Worm (Caenorhabditis elegans) whole organism, early embryonic: Measurements from ENCODE around the gene F12A10.1.

Experiments used
- B0310.2 ChIP-seq: sonication (generic microtip); optimal IDR thresholded peaks from 2 replicates; lab custom pipeline; 2016; ENCODE audit warnings: mild to moderate bottlenecking, missing genetic modification characterization, missing compliant biosample characterization
- F13C5.2 ChIP-seq: sonication (generic microtip); optimal IDR thresholded peaks from 2 replicates; lab custom pipeline; 2017; ENCODE audit warnings: mild to moderate bottlenecking, missing genetic modification characterization, inconsistent platforms, missing compliant biosample characterization
- aly-1 ChIP-seq: sonication (generic microtip); optimal IDR thresholded peaks from 2 replicates; lab custom pipeline; 2016; ENCODE audit warnings: missing genetic modification characterization, missing compliant biosample characterization
- ama-1 ChIP-seq: fragments of 150-350 bp; optimal IDR thresholded peaks from 2 replicates; lab custom pipeline; 2014
- ceh-13 ChIP-seq: fragments of 200-800 bp; sonication (Bioruptor generic); optimal IDR thresholded peaks from 2 replicates; lab custom pipeline; 2018; ENCODE audit warnings: mild to moderate bottlenecking, missing genetic modification characterization, missing compliant biosample characterization
- ceh-36 ChIP-seq: sonication (generic microtip); optimal IDR thresholded peaks from 2 replicates; lab custom pipeline; 2016; ENCODE audit warnings: missing genetic modification characterization, inconsistent platforms, missing compliant biosample characterization
- ets-7 ChIP-seq: sonication (generic microtip); optimal IDR thresholded peaks from 2 replicates; lab custom pipeline; 2016; ENCODE audit warnings: missing genotype, missing genetic modification characterization, missing compliant biosample characterization
- flt-1 ChIP-seq: fragments of 200-800 bp; sonication (Bioruptor generic); IDR thresholded peaks from 2 replicates; pipeline ENCODE4 v1.3.6; 2022; ENCODE audit warnings: missing genetic modification characterization, missing compliant biosample characterization
- hmbx-1 ChIP-seq: sonication (generic microtip); optimal IDR thresholded peaks from 2 replicates; lab custom pipeline; 2016; ENCODE audit warnings: mild to moderate bottlenecking, missing genetic modification characterization, missing compliant biosample characterization
- hmg-4 ChIP-seq: fragments of 200-800 bp; sonication (Bioruptor generic); optimal IDR thresholded peaks from 2 replicates; lab custom pipeline; 2018; ENCODE audit warnings: mild to moderate bottlenecking, missing genetic modification characterization, missing compliant biosample characterization
- hnd-1 ChIP-seq: sonication (generic microtip); optimal IDR thresholded peaks from 2 replicates; lab custom pipeline; 2016; ENCODE audit warnings: missing genetic modification characterization, missing compliant biosample characterization
- pes-1 ChIP-seq: fragments of 200-800 bp; sonication (Bioruptor generic); IDR thresholded peaks from 2 replicates; pipeline ENCODE4 v1.3.6; 2022; ENCODE audit warnings: missing genetic modification reagents, missing genetic modification characterization, missing compliant biosample characterization
- scrt-1 ChIP-seq: fragments of 200-800 bp; sonication (Bioruptor generic); IDR thresholded peaks from 2 replicates; pipeline ENCODE4 v1.3.6; 2022; ENCODE audit warnings: missing genetic modification characterization, missing compliant biosample characterization
- sea-1 ChIP-seq: fragments of 200-800 bp; sonication (Bioruptor generic); conservative IDR thresholded peaks from 2 replicates; pipeline ENCODE4 v1.3.6; 2022; ENCODE audit warnings: missing genetic modification characterization, missing compliant biosample characterization
- tbx-11 ChIP-seq: fragments of 200-800 bp; sonication (Bioruptor generic); IDR thresholded peaks from 2 replicates; pipeline ENCODE4 v1.3.6; 2022; ENCODE audit warnings: missing genetic modification characterization, missing compliant biosample characterization
- tbx-37 ChIP-seq: fragments of 200-800 bp; sonication (Bioruptor generic); conservative IDR thresholded peaks from 2 replicates; pipeline ENCODE4 v1.3.6; 2022; ENCODE audit warnings: missing genetic modification reagents, missing genetic modification characterization, missing compliant biosample characterization
- tra-4 ChIP-seq: sonication (generic microtip); optimal IDR thresholded peaks from 2 replicates; lab custom pipeline; 2017; ENCODE audit warnings: missing genetic modification characterization, missing compliant biosample characterization

F12A10.1 gene

ce11 chrII:5518055-5518454 is 21.7 kb downstream of the F12A10.1 start:
- no peak for TF ChIP-seq ceh-13 (GFP tag; lab: Kevin White, UChicago)
- TF ChIP-seq ceh-36 (tag; lab: Kevin White, UChicago) = no peak
- TF ChIP-seq tbx-11 = no peak
- no peak for TF ChIP-seq sea-1 (GFP tag; lab: Robert Waterston, UW)
- TF ChIP-seq ama-1 (lab: Kevin White, UChicago) = no peak
- no peak for TF ChIP-seq scrt-1 (GFP tag; lab: Robert Waterston, UW)
- no peak for TF ChIP-seq B0310.2
- no peak for TF ChIP-seq hmbx-1 (tag; lab: Kevin White, UChicago)
- no peak for TF ChIP-seq aly-1
- no peak for TF ChIP-seq pes-1
- no peak for TF ChIP-seq tbx-37
- TF ChIP-seq hmg-4 (GFP tag; lab: Kevin White, UChicago) = no peak
- TF ChIP-seq tra-4 (tag; lab: Kevin White, UChicago) = no peak
- TF ChIP-seq flt-1 (GFP tag; lab: Robert Waterston, UW) = no peak
- no peak for TF ChIP-seq hnd-1 (tag; lab: Kevin White, UChicago)
- TF ChIP-seq ets-7 (tag; lab: Kevin White, UChicago) = no peak
- no peak for TF ChIP-seq F13C5.2

ce11 chrII:5518910-5519309 is 22.6 kb downstream of the F12A10.1 start, which contains the start of gene ZK177.2:
Gene ZK177.2 (plus strand): TSS chrII:5519210.
- TF ChIP-seq tra-4 (tag; lab: Kevin White, UChicago) (no peak), ceh-13 (GFP tag; lab: Kevin White, UChicago) (no peak), hmg-4 (GFP tag; lab: Kevin White, UChicago) (no peak), tbx-37 (no peak), tbx-11 (no peak)

- TF ChIP-seq ceh-36 (tag; lab: Kevin White, UChicago) = no peak
- TF ChIP-seq ets-7 (tag; lab: Kevin White, UChicago) = no peak
- no peak for TF ChIP-seq tbx-37
- TF ChIP-seq flt-1 (GFP tag; lab: Robert Waterston, UW) = no peak
- TF ChIP-seq ceh-13 (GFP tag; lab: Kevin White, UChicago) = no peak
- TF ChIP-seq hmg-4 (GFP tag; lab: Kevin White, UChicago) = no peak
- no peak for TF ChIP-seq tra-4 (tag; lab: Kevin White, UChicago)
- TF ChIP-seq scrt-1 (GFP tag; lab: Robert Waterston, UW) = no peak
- no peak for TF ChIP-seq aly-1
- TF ChIP-seq pes-1 = no peak
- no peak for TF ChIP-seq tbx-11
- no peak for TF ChIP-seq ama-1 (lab: Kevin White, UChicago)
- no peak for TF ChIP-seq sea-1 (GFP tag; lab: Robert Waterston, UW)
- no peak for TF ChIP-seq F13C5.2
These were observed 25.1 kb downstream of the F12A10.1 start, which contains the start of gene ZK177.12 for ce11 chrII:5521411-5521810. Gene ZK177.12 (plus strand): TSS chrII:5521711.

DNA sequence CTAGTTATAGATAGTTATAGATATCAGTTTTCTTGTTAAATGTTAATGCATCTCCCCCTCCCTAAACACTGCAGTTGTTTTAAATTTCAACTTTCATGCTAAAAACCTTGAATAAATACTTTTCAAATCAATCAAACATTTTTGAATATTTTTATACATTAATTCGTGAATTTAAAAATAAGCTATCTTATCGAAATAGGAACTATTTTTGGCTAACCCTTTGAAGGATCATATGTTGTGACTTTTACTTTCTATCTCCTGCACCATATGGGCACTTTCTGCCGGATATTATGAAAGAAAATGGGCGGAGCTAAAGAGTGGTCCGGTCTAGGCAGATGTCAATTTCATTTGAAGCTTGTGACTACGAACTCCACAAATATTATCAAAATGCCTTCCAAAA is 26.3 kb downstream of the F12A10.1 start, which contains the start of gene ZK177.11:
Gene ZK177.11, plus strand, starts transcription at position 301 of the 400 bp plus-strand sequence.
- no peak for TF ChIP-seq pes-1
- no peak for TF ChIP-seq tbx-11
- TF ChIP-seq ama-1 (lab: Kevin White, UChicago) = no peak

ce11 chrII:5525297-5525696 is 29.0 kb downstream of the F12A10.1 start, which contains the start of gene tbx-35:
Gene tbx-35 (minus strand): TSS chrII:5525397.
- TF ChIP-seq scrt-1 (GFP tag; lab: Robert Waterston, UW) (no peak), tbx-11 (no peak), B0310.2 (no peak), hnd-1 (tag; lab: Kevin White, UChicago) (no peak), ets-7 (tag; lab: Kevin White, UChicago) (no peak), tra-4 (tag; lab: Kevin White, UChicago) (no peak), hmbx-1 (tag; lab: Kevin White, UChicago) (no peak), flt-1 (GFP tag; lab: Robert Waterston, UW) (no peak), sea-1 (GFP tag; lab: Robert Waterston, UW) (no peak), ama-1 (lab: Kevin White, UChicago) (no peak), aly-1 (no peak), tbx-37 (no peak), F13C5.2 (no peak), ceh-13 (GFP tag; lab: Kevin White, UChicago) (no peak), pes-1 (no peak), ceh-36 (tag; lab: Kevin White, UChicago) (no peak), hmg-4 (GFP tag; lab: Kevin White, UChicago) (no peak)

DNA sequence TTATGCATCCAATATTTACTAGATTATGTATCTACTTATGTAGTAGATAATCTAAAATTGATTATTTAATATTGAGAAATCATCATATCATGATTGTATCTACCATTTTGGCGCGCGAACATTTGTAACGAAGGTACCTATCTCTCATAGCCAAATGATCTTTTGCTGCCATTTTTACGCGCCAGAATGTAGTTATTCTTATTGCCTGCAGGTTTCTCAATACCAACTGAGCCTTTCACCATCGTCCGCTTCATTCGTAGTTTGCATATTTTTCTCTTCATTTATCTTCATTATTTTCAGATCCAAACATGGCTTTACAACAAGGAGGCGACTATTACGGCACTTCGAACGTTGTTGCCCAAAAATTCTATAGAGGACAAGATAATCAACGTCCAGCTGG is 31.5 kb downstream of the F12A10.1 start, which contains the start of gene ZK177.1:
Gene ZK177.1, plus strand, starts transcription at position 301 of the 400 bp plus-strand sequence.
- TF ChIP-seq hmg-4 (GFP tag; lab: Kevin White, UChicago) = no peak
- no peak for TF ChIP-seq ceh-13 (GFP tag; lab: Kevin White, UChicago)
- TF ChIP-seq flt-1 (GFP tag; lab: Robert Waterston, UW) = no peak
- TF ChIP-seq ets-7 (tag; lab: Kevin White, UChicago) = no peak
- no peak for TF ChIP-seq hmbx-1 (tag; lab: Kevin White, UChicago)
- no peak for TF ChIP-seq B0310.2
- TF ChIP-seq pes-1 = no peak
- TF ChIP-seq hnd-1 (tag; lab: Kevin White, UChicago) = no peak
- no peak for TF ChIP-seq ceh-36 (tag; lab: Kevin White, UChicago)
- no peak for TF ChIP-seq tra-4 (tag; lab: Kevin White, UChicago)
- TF ChIP-seq tbx-37 = no peak
- no peak for TF ChIP-seq tbx-11
- TF ChIP-seq aly-1 = no peak
- TF ChIP-seq F13C5.2 = no peak
- no peak for TF ChIP-seq sea-1 (GFP tag; lab: Robert Waterston, UW)
- no peak for TF ChIP-seq scrt-1 (GFP tag; lab: Robert Waterston, UW)
- no peak for TF ChIP-seq ama-1 (lab: Kevin White, UChicago)

DNA sequence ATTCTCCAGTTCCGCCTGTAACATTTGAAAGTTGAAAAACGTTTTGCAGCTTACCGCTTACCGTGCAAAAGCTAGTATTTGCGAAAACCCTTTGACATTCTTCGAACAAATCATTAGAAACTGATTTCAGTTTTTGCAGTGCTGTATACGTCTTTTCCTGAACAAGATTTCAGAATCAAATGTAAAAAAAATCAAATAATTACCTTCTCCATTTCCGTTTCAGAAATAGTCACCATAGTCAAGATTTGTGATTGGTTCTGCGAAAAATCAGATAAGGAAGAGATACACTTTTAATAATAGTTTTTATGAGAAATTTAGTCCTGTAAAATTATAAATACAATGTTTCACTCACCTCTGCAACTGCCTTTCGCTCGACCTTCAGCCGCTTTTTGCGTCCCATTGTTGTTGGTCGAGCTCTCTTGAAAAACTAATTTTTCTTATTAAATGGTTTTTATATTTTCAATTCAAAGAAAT is 35.6 kb downstream of the F12A10.1 start, which contains the start of gene C17C3.9:
Gene C17C3.9, minus strand, starts transcription at position 424 of the 474 bp plus-strand sequence.
- TF ChIP-seq B0310.2 (no peak), hnd-1 (tag; lab: Kevin White, UChicago) (no peak), hmbx-1 (tag; lab: Kevin White, UChicago) (no peak), scrt-1 (GFP tag; lab: Robert Waterston, UW) (no peak), ets-7 (tag; lab: Kevin White, UChicago) (no peak), sea-1 (GFP tag; lab: Robert Waterston, UW) (no peak), ama-1 (lab: Kevin White, UChicago) (no peak), tbx-11 (no peak), ceh-36 (tag; lab: Kevin White, UChicago) (no peak), tbx-37 (no peak), flt-1 (GFP tag; lab: Robert Waterston, UW) (no peak), ceh-13 (GFP tag; lab: Kevin White, UChicago) (no peak), pes-1 (no peak), hmg-4 (GFP tag; lab: Kevin White, UChicago) (no peak), F13C5.2 (no peak), tra-4 (tag; lab: Kevin White, UChicago) (no peak)
